Worm (Caenorhabditis elegans) whole organism, midembryonic: Measurements from ENCODE around the gene ttx-1.

Source experiments
- T22C8.4 ChIP-seq: fragments of 200-800 bp; sonication (Bioruptor generic); IDR thresholded peaks from 2 replicates; pipeline ENCODE4 v1.3.6; 2022; ENCODE audit warnings: missing genetic modification characterization, missing compliant biosample characterization
- cog-1 ChIP-seq: sonication (generic microtip); optimal IDR thresholded peaks from 2 replicates; lab custom pipeline; 2016; ENCODE audit warnings: missing genetic modification characterization, missing compliant biosample characterization
- flt-1 ChIP-seq: fragments of 200-800 bp; sonication (Bioruptor generic); IDR thresholded peaks from 2 replicates; pipeline ENCODE4 v1.3.6; 2022; ENCODE audit warnings: missing genetic modification characterization, missing compliant biosample characterization
- med-1 ChIP-seq: sonication (generic microtip); optimal IDR thresholded peaks from 2 replicates; lab custom pipeline; 2017; ENCODE audit warnings: missing genetic modification characterization, mild to moderate bottlenecking, missing compliant biosample characterization, antibody characterized with exemption, missing genetic modification reagents; ENCODE audit not compliant: insufficient read depth
- ref-1 ChIP-seq: fragments of 200-800 bp; sonication (Bioruptor generic); conservative IDR thresholded peaks from 2 replicates; pipeline ENCODE4 v1.3.6; 2022; ENCODE audit warnings: missing genetic modification reagents, missing genetic modification characterization, missing compliant biosample characterization
- tab-1 ChIP-seq: fragments of 200-800 bp; sonication (Bioruptor generic); IDR thresholded peaks from 2 replicates; pipeline ENCODE4 v1.3.6; 2022; ENCODE audit warnings: missing genetic modification characterization, missing compliant biosample characterization
- ztf-29 ChIP-seq: fragments of 200-800 bp; sonication (Bioruptor generic); IDR thresholded peaks from 2 replicates; pipeline ENCODE4 v1.3.6; 2022; ENCODE audit warnings: missing genetic modification reagents, missing genetic modification characterization, missing compliant biosample characterization

- TF ChIP-seq tab-1 (GFP tag; lab: Robert Waterston, UW): no peak
- no peak for TF ChIP-seq T22C8.4 (GFP tag; lab: Robert Waterston, UW)
- no peak for TF ChIP-seq med-1 (GFP tag; lab: Kevin White, UChicago)
- no peak for TF ChIP-seq ztf-29 (GFP tag; lab: Robert Waterston, UW)
- TF ChIP-seq flt-1 (GFP tag; lab: Robert Waterston, UW): no peak
- no peak for TF ChIP-seq cog-1
- TF ChIP-seq ref-1 (GFP tag; lab: Robert Waterston, UW): no peak
Observed at ce11 chrV:20090698-20091313, 26.8 kb upstream of the ttx-1 start, which contains the start of the genes dcs-1 and sec-23.
